Worm (Caenorhabditis elegans) whole organism, young adult: ENCODE results near the gene best-20.

Experiments used
- B0336.3 ChIP-seq: fragments of 200-800 bp; sonication (Bioruptor generic); IDR thresholded peaks from 2 replicates; pipeline ENCODE4 v1.3.6; 2022; ENCODE audit warnings: missing genetic modification characterization, missing compliant biosample characterization
- Y53F4B.3 ChIP-seq: fragments of 200-800 bp; sonication (Bioruptor generic); IDR thresholded peaks from 2 replicates; pipeline ENCODE4 v1.3.6; 2022; ENCODE audit warnings: missing genetic modification reagents, missing genetic modification characterization, missing compliant biosample characterization
- ama-1 ChIP-seq, 3 experiments: fragments of 150-350 bp in 1 of 3; sonication (generic microtip) in 2 of 3; optimal IDR thresholded peaks; 2 replicates each; lab custom pipeline; 2014 to 2018; ENCODE audit warnings: missing biosample characterization in 2 of 3, missing genetic modification characterization in 2 of 3, missing genetic modification reagents in 2 of 3
- nfya-1 ChIP-seq: sonication (generic microtip); optimal IDR thresholded peaks from 2 replicates; lab custom pipeline; 2017; ENCODE audit warnings: antibody characterized with exemption, missing compliant biosample characterization, missing genetic modification characterization, borderline replicate concordance; ENCODE audit not compliant: insufficient read depth
- nfya-2 ChIP-seq: fragments of 200-800 bp; sonication (Bioruptor generic); IDR thresholded peaks from 2 replicates; pipeline ENCODE4 v1.3.6; 2022; ENCODE audit warnings: missing genetic modification reagents, missing genetic modification characterization, missing compliant biosample characterization
- rec-8 ChIP-seq, 2 experiments: sonication (generic microtip); optimal IDR thresholded peaks; 2 replicates each; lab custom pipeline; 2016; ENCODE audit warnings: mild to moderate bottlenecking in 2 of 2, missing genetic modification characterization in 2 of 2, missing genetic modification reagents in 2 of 2, missing genotype in 2 of 2, missing biosample characterization in 1 of 2, missing compliant biosample characterization in 1 of 2, moderate library complexity in 1 of 2
- somi-1 ChIP-seq: fragments of 200-800 bp; sonication (Bioruptor generic); optimal IDR thresholded peaks from 2 replicates; lab custom pipeline; 2018; ENCODE audit warnings: mild to moderate bottlenecking, missing genetic modification characterization, missing compliant biosample characterization
- sptf-2 ChIP-seq: fragments of 200-800 bp; sonication (Bioruptor generic); optimal IDR thresholded peaks from 2 replicates; lab custom pipeline; 2018; ENCODE audit warnings: mild to moderate bottlenecking, missing genetic modification characterization, missing compliant biosample characterization
- tbx-9 ChIP-seq: sonication (generic microtip); optimal IDR thresholded peaks from 2 replicates; lab custom pipeline; 2016; ENCODE audit warnings: borderline replicate concordance, missing genetic modification characterization, inconsistent platforms, missing compliant biosample characterization
- ztf-25 ChIP-seq: fragments of 200-800 bp; sonication (Bioruptor generic); IDR thresholded peaks from 2 replicates; pipeline ENCODE4 v1.3.6; 2022; ENCODE audit warnings: missing genetic modification reagents, missing genetic modification characterization, missing compliant biosample characterization

DNA sequence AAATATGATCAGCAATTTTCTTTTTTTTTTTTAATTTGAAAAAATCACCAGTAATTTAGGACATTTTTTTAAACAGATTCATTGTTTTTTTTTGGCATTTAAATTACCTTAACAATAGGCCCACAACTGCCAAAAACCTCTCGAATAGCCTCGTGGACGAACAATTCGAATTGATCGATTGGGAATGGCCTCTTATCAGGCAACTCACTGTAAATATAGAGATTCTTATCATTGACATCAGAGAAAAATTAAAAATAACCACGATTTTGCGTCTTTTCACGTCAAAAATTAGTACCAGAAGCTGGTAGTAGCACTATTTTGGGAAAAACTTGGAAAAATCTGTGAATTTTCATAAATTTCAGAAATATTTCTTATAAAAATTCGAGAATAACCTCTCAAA lies 34.0 kb upstream of the best-20 start:
- TF ChIP-seq Y53F4B.3 (GFP tag; lab: Robert Waterston, UW) (no peak), rec-8 (tag; optimal IDR thresholded peaks at IDR 0.05; lab: Kevin White, UChicago) (no peak), sptf-2 (no peak), B0336.3 (GFP tag; lab: Robert Waterston, UW) (no peak), ztf-25 (GFP tag; lab: Robert Waterston, UW) (no peak), ama-1 (optimal IDR thresholded peaks at IDR 0.05; lab: Kevin White, UChicago) (no peak), ama-1 (GFP tag; optimal IDR thresholded peaks at IDR 0.05; lab: Kevin White, UChicago) (no peak), nfya-2 (GFP tag; lab: Robert Waterston, UW) (no peak), nfya-1 (tag; lab: Kevin White, UChicago) (no peak), somi-1 (GFP tag; lab: Kevin White, UChicago) (no peak), tbx-9 (tag; lab: Kevin White, UChicago) (no peak)
